Worm (Caenorhabditis elegans): ENCODE data around the gene R10D12.10.

Gene R10D12.10

DNA sequence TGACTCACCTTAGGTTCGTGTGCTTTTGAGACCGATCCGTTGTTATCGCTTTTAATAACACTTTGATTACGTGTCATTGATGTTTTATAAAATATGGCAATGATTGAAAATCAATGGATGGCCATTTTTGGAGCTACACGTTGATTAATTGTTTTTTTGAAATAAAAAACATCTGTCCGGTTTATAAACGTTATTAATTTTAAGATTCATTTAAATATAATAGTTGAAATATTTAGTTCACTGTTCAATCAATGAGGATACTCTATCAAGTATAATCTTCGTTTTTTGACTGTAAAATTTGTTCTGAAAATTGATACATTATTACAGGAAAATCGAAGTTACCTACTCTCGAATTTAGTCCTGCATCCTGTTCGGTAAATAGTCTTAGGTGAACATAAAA is at the start of gene R10D12.10:
Gene R10D12.10 (minus strand): TSS at position 101 of the 400 bp plus-strand sequence.
- TF ChIP-seq unc-55 (GFP tag; optimal IDR thresholded peaks at IDR 0.05) (no peak), ceh-16 (tag; optimal IDR thresholded peaks at IDR 0.05) (no peak), fos-1 (tag; optimal IDR thresholded peaks at IDR 0.05) (no peak), nhr-129 (tag; optimal IDR thresholded peaks at IDR 0.05) (no peak), aly-2 (tag; optimal IDR thresholded peaks at IDR 0.05) (no peak), nhr-6 (tag; optimal IDR thresholded peaks at IDR 0.05) (no peak), elt-3 (tag; optimal IDR thresholded peaks at IDR 0.05) (no peak), sma-9 (GFP tag; optimal IDR thresholded peaks at IDR 0.05) (no peak), sma-9 (tag; optimal IDR thresholded peaks at IDR 0.05) (no peak), gmeb-1 (tag; optimal IDR thresholded peaks at IDR 0.05) (no peak), sma-3 (GFP tag; optimal IDR thresholded peaks at IDR 0.05) (no peak)

DNA sequence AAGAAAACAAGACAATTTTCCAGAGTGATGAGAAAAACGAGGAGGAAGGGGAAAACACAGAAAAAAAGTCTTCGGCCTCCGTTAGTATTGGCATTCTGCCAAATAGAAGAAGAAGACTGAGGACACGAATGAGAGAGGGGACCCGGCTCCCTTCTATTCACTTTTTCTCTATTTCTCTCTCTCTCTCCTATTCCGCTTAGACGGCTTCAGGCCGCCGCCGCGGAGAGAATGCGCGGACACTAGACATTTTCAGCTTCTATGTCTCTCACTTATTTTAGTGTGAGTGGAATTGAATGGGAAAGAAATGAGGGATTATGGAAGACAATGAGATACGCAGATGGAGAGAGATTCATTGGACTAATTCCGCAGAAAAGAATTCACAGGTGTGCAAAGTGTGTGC is 48.7 kb upstream of the R10D12.10 start:
- TF ChIP-seq unc-55 (GFP tag; optimal IDR thresholded peaks at IDR 0.05) (peak; percentile 85), lsy-2 (tag; optimal IDR thresholded peaks at IDR 0.05) (peak in 1 of 2 experiments; percentile 22), sma-9 (GFP tag; optimal IDR thresholded peaks at IDR 0.05) (peak; percentile 8), sma-9 (tag; optimal IDR thresholded peaks at IDR 0.05) (no peak), nhr-129 (tag; optimal IDR thresholded peaks at IDR 0.05) (peak; percentile 13), lin-11 (tag; optimal IDR thresholded peaks at IDR 0.05) (peak; percentile 5), C34F6.9 (tag; optimal IDR thresholded peaks at IDR 0.05) (peak; percentile 46), blmp-1 (tag; optimal IDR thresholded peaks at IDR 0.05; ENCODE audit: insufficient read depth) (no peak), dmd-4 (tag; optimal IDR thresholded peaks at IDR 0.05) (no peak)

DNA sequence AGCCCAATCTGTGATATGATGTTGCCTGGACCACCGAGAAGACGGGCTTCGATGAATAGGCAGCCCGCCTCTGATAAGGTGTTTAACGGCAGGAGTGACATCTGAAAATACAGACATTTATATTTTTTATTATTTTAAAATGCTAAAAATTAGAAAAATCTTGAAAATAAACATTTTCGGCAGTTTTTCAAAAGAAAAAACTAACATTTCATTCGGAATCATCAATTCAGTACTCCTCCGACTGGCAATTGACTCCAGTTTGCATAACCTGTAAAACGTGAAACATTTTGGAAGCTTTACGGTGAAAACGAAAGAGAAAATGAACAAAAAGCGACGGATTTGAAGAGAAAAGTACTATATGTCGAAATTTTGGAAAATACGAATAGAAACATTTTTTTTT is 47.7 kb upstream of the R10D12.10 start, which contains the start of gene ric-7:
Gene ric-7 (minus strand): TSS at position 101 of the 400 bp plus-strand sequence.
- TF ChIP-seq ZK546.5 (tag; optimal IDR thresholded peaks at IDR 0.05): no peak
- no peak for TF ChIP-seq nhr-12 (tag; optimal IDR thresholded peaks at IDR 0.05)
- no peak for TF ChIP-seq ztf-11 (tag; optimal IDR thresholded peaks at IDR 0.05)
- TF ChIP-seq nhr-25 (tag; optimal IDR thresholded peaks at IDR 0.05): no peak
- no peak for TF ChIP-seq elt-1 (tag; optimal IDR thresholded peaks at IDR 0.05)
- no peak for TF ChIP-seq mbf-1 (tag; optimal IDR thresholded peaks at IDR 0.05)
- TF ChIP-seq sma-3 (GFP tag; optimal IDR thresholded peaks at IDR 0.05): no peak
- TF ChIP-seq ztf-4 (tag; optimal IDR thresholded peaks at IDR 0.05): no peak
- no peak for TF ChIP-seq mab-5 (tag; optimal IDR thresholded peaks at IDR 0.05)
- no peak for TF ChIP-seq elt-3 (tag; optimal IDR thresholded peaks at IDR 0.05)
- TF ChIP-seq nhr-11 (tag; optimal IDR thresholded peaks at IDR 0.05): no peak
- no peak for TF ChIP-seq zag-1 (tag; optimal IDR thresholded peaks at IDR 0.05)
- TF ChIP-seq nhr-21 (tag; optimal IDR thresholded peaks at IDR 0.05): no peak
- TF ChIP-seq gmeb-1 (tag; optimal IDR thresholded peaks at IDR 0.05): no peak
- no peak for TF ChIP-seq nhr-237 (tag; optimal IDR thresholded peaks at IDR 0.05)
- no peak for TF ChIP-seq unc-39 (tag; optimal IDR thresholded peaks at IDR 0.05)
- no peak for TF ChIP-seq Y55F3AM.14 (GFP tag; optimal IDR thresholded peaks at IDR 0.05)
- no peak for TF ChIP-seq nhr-10 (tag; optimal IDR thresholded peaks at IDR 0.05)
- no peak for TF ChIP-seq sem-4 (tag; optimal IDR thresholded peaks at IDR 0.05)
- TF ChIP-seq sma-9 (GFP tag; optimal IDR thresholded peaks at IDR 0.05): no peak
- TF ChIP-seq sma-9 (tag; optimal IDR thresholded peaks at IDR 0.05): no peak

DNA sequence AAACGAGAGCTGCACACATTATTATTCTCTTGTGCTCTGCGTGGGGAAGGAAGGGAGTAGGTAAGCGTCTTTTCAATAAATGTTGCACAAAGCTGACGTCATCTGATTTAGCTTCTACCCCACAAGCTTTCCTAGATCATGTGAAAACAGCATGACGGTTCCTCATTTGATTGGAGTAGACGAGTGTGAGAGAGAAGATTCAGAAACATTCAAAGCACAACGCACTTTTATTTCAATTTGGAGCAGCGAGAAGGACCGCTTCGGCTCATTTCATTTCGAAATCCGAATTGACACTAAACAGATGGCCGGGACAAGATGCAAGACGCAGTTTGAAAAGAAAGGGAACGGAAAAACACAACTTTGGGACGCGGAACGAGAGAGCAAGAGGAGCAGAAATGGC is 46.2 kb upstream of the R10D12.10 start:
- peak in 1 of 2 experiments; percentile 16 for TF ChIP-seq lsy-2 (tag; optimal IDR thresholded peaks at IDR 0.05)
- TF ChIP-seq nhr-129 (tag; optimal IDR thresholded peaks at IDR 0.05): peak; percentile 30
- peak; percentile 56 for TF ChIP-seq C34F6.9 (tag; optimal IDR thresholded peaks at IDR 0.05)
- TF ChIP-seq sem-4 (tag; optimal IDR thresholded peaks at IDR 0.05): peak; percentile 72
- TF ChIP-seq sma-9 (GFP tag; optimal IDR thresholded peaks at IDR 0.05): peak; percentile 30
- TF ChIP-seq sma-9 (tag; optimal IDR thresholded peaks at IDR 0.05): no peak
- no peak for TF ChIP-seq skn-1 (tag; optimal IDR thresholded peaks at IDR 0.05)
- TF ChIP-seq unc-55 (GFP tag; optimal IDR thresholded peaks at IDR 0.05): peak; percentile 5
- no peak for TF ChIP-seq fos-1 (tag; optimal IDR thresholded peaks at IDR 0.05)

DNA sequence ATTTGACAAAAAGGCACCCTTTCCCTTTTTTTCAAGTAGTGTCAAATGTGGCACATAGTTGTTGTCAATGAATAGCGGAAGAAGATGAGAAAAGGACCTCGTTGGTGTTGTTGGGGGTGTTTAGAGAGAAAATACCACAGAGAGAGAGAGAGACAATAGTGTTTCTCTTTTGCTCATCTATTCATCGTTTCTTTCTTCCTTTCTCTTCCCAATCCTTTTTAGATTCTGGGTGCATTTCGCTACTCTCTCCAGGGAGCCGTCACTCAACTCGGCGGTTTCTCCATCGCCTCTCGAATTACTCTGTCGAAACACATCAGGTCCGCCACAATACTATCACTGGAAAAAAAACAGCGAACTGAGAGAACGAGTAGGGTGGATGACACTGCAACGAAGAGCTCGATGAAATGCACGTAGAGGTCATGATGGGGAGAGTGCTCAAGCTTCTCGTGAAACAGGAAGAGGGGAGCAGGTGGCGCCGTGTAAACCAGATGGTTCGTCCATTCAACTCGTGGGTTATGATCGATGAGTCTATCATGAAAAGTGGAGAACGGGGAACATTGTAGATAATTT is 45.5 kb upstream of the R10D12.10 start:
- peak; percentile 17 for TF ChIP-seq zag-1 (tag; optimal IDR thresholded peaks at IDR 0.05)
- peak; percentile 34 for TF ChIP-seq F13H6.1 (tag; optimal IDR thresholded peaks at IDR 0.05)
- peak; percentile 68 for TF ChIP-seq unc-55 (GFP tag; optimal IDR thresholded peaks at IDR 0.05)
- peak; percentile 1 for TF ChIP-seq sma-9 (GFP tag; optimal IDR thresholded peaks at IDR 0.05)
- no peak for TF ChIP-seq sma-9 (tag; optimal IDR thresholded peaks at IDR 0.05)
- peak in 1 of 2 experiments; percentile 23 for TF ChIP-seq lsy-2 (tag; optimal IDR thresholded peaks at IDR 0.05)
- TF ChIP-seq nhr-129 (tag; optimal IDR thresholded peaks at IDR 0.05): peak; percentile 76
- no peak for TF ChIP-seq gmeb-1 (tag; optimal IDR thresholded peaks at IDR 0.05)
- TF ChIP-seq unc-62 (GFP tag; optimal IDR thresholded peaks at IDR 0.05): no peak
